Fruit fly (Drosophila melanogaster): ENCODE data around the gene CG4768.

The CG4768 gene

DNA sequence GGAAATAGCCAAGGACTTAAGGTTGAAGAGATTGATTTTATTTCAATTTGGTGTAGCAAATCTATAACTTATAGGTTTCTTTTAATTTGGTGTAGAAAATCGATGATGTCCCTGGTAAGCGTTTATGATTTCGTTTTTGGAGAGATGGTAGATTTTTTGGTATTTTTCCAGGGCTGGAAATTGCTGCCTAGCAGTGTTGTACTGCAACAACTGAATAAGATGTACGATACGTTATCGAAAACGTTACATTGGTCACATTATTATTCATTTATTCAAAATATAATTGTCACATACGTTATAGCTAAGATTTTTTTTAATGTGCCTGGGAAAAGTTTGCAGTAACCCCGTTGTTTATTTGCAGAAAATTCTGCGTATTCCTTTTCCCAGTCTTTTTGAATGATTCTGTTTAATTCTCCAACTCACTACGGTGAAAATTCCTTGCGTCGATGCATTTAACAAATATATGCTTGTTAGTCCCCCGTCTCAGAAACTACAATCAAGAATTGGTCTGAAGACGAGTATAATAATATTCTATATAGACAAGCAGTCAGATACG lies 5.0 kb upstream of the CG4768 start, which contains the start of the genes CG9609 and Sap30 (continued):
- TF ChIP-seq CG4617 (GFP tag; optimal IDR thresholded peaks at IDR 0.05; ENCODE audit: borderline replicate concordance) (peak; percentile 38), nerfin-1 (tag; optimal IDR thresholded peaks at IDR 0.05) (no peak), CG9609 (GFP tag; optimal IDR thresholded peaks at IDR 0.05) (peak; percentile 30), CoRest (tag; optimal IDR thresholded peaks at IDR 0.05) (peak; percentile 29), stwl (tag; optimal IDR thresholded peaks at IDR 0.05) (peak; percentile 89), CG17385 (GFP tag; optimal IDR thresholded peaks at IDR 0.05) (no peak), CG4360 (GFP tag; IDR thresholded peaks at IDR 0.05) (no peak), CG10979 (tag; optimal IDR thresholded peaks at IDR 0.05) (no peak), CG6175 (GFP tag; IDR thresholded peaks at IDR 0.05) (no peak), sens (GFP tag) (peak; percentile 83), Dek (tag; optimal IDR thresholded peaks at IDR 0.05) (peak; percentile 17), CG33213 (GFP tag; optimal IDR thresholded peaks at IDR 0.05) (no peak), slbo (GFP tag; IDR thresholded peaks at IDR 0.05) (peak; percentile 23), CG7928 (GFP tag; optimal IDR thresholded peaks at IDR 0.05) (peak; percentile 90), CG15514 (GFP tag; optimal IDR thresholded peaks at IDR 0.05) (peak; percentile 10), CG2889 (GFP tag; IDR thresholded peaks at IDR 0.05) (no peak)

DNA sequence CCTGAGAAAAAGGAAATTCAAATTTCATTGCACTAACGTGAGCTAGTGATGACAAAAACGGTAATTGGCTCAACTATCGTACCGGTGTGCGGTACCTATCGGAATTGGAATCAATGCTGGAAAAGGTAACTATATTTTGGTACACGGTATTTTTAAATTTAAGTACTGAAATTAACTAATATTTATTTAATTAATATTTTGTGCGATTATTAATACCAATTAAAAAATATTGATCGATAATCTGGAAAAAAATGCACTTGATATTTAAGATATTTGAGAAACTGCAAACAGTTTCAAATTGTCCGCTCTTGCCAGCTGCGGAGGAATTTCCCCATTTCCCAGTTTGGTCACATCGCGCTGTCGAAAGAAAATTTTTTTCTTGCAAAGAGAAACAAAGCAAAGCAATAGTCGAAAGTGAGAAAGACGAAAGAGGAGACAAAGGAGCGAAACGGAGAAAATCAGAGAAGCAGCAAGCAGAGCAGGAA lies 4.5 kb upstream of the CG4768 start:
- TF ChIP-seq sr (GFP tag; IDR thresholded peaks at IDR 0.05) (no peak), CG30431 (GFP tag; optimal IDR thresholded peaks at IDR 0.05) (no peak), odd (GFP tag; optimal IDR thresholded peaks at IDR 0.05) (no peak), dmrt99B (tag; optimal IDR thresholded peaks at IDR 0.05) (no peak), zfh1 (GFP tag; IDR thresholded peaks at IDR 0.05) (0 out of 3 replicates have a peak, but pooled peaks have one; percentile 31), Xrp1 (GFP tag; IDR thresholded peaks at IDR 0.05) (0 out of 2 replicates have a peak, but pooled peaks have one; percentile 40), Camta (GFP tag; optimal IDR thresholded peaks at IDR 0.05) (no peak), Scr (GFP tag; IDR thresholded peaks at IDR 0.05; ENCODE audit: partially characterized antibody) (peak; percentile 66), mld (GFP tag; IDR thresholded peaks at IDR 0.05; ENCODE audit: partially characterized antibody) (no peak), eyg (GFP tag; optimal IDR thresholded peaks at IDR 0.05) (no peak), tx (GFP tag; optimal IDR thresholded peaks at IDR 0.05) (no peak), CG6175 (GFP tag; IDR thresholded peaks at IDR 0.05) (no peak), CG3847 (GFP tag; IDR thresholded peaks at IDR 0.05) (no peak), jing (GFP tag; optimal IDR thresholded peaks at IDR 0.05) (no peak), E2f2 (GFP tag; IDR thresholded peaks at IDR 0.05) (peak; percentile 86), YL-1 (GFP tag; optimal IDR thresholded peaks at IDR 0.05) (peak; percentile 5), peb (GFP tag; IDR thresholded peaks at IDR 0.05) (no peak), sob (GFP tag; IDR thresholded peaks at IDR 0.05) (0 out of 2 replicates have a peak, but pooled peaks have one; percentile 26), CG13287 (GFP tag; IDR thresholded peaks at IDR 0.05; ENCODE audit: partially characterized antibody) (peak; percentile 65), dmrt11E (tag; optimal IDR thresholded peaks at IDR 0.05) (no peak), gfzf (GFP tag; optimal IDR thresholded peaks at IDR 0.05) (peak; percentile 55), CG6854 (GFP tag; optimal IDR thresholded peaks at IDR 0.05) (no peak), CG15601 (tag; optimal IDR thresholded peaks at IDR 0.05) (peak; percentile 1), CG12391 (tag; optimal IDR thresholded peaks at IDR 0.05) (peak; percentile 32), NFAT (GFP tag; IDR thresholded peaks at IDR 0.05) (0 out of 2 replicates have a peak, but pooled peaks have one; percentile 31), MESR4 (GFP tag; optimal IDR thresholded peaks at IDR 0.05) (peak; percentile 77), CG13296 (GFP tag; optimal IDR thresholded peaks at IDR 0.05) (no peak), Opbp (GFP tag; IDR thresholded peaks at IDR 0.05; ENCODE audit: partially characterized antibody) (peak; percentile 39; the same call in 1 of the 3 replicates), gt (GFP tag; IDR thresholded peaks at IDR 0.05) (no peak), ham (GFP tag; IDR thresholded peaks at IDR 0.05) (no peak), HLH4C (GFP tag; IDR thresholded peaks at IDR 0.05; ENCODE audit: partially characterized antibody) (0 out of 3 replicates have a peak, but pooled peaks have one; percentile 51), CG14860 (GFP tag; IDR thresholded peaks at IDR 0.05; ENCODE audit: partially characterized antibody) (peak; percentile 33; the same call in 1 of the 3 replicates), CG15696 (tag; optimal IDR thresholded peaks at IDR 0.05) (no peak)

All from whole organism, embryonic.